Fruit fly (Drosophila melanogaster) whole organism, prepupa: ENCODE measurements around the gene Sfxn1-3.

Source experiments
- Blimp-1 ChIP-seq: fragments of 200-800 bp; sonication (Bioruptor generic); optimal IDR thresholded peaks from 3 replicates; lab custom pipeline; 2017; ENCODE audit warnings: missing biosample characterization, missing genetic modification characterization, mild to moderate bottlenecking, moderate library complexity, missing genetic modification reagents
- CG10631 ChIP-seq: fragments of 200-800 bp; sonication (Bioruptor generic); optimal IDR thresholded peaks from 2 replicates; lab custom pipeline; 2016; ENCODE audit warnings: missing biosample characterization, missing genetic modification characterization
- CG11294 ChIP-seq: fragments of 200-800 bp; sonication (Bioruptor generic); IDR thresholded peaks from 2 replicates; pipeline ENCODE4 v1.3.6; 2022; ENCODE audit warnings: missing biosample characterization, missing genetic modification characterization
- CG11762 ChIP-seq: fragments of 200-800 bp; sonication (Bioruptor generic); optimal IDR thresholded peaks from 3 replicates; lab custom pipeline; 2016; ENCODE audit warnings: missing biosample characterization, missing genetic modification characterization; ENCODE audit not compliant: insufficient read depth
- CG6163 ChIP-seq: fragments of 200-800 bp; sonication (Bioruptor generic); IDR thresholded peaks from 3 replicates; pipeline ENCODE4 v1.3.6; 2022; ENCODE audit warnings: missing biosample characterization, missing genetic modification characterization
- CG8119 ChIP-seq: fragments of 200-800 bp; sonication (Bioruptor generic); IDR thresholded peaks from 3 replicates; pipeline ENCODE4 v1.3.6; 2022; ENCODE audit warnings: missing biosample characterization, missing genetic modification characterization
- CG8319 ChIP-seq: fragments of 200-800 bp; sonication (Bioruptor generic); optimal IDR thresholded peaks from 3 replicates; lab custom pipeline; 2016; ENCODE audit warnings: missing biosample characterization, missing genetic modification characterization
- Ets96B ChIP-seq: fragments of 200-800 bp; optimal IDR thresholded peaks from 2 replicates; lab custom pipeline; 2019; ENCODE audit warnings: missing biosample characterization, mild to moderate bottlenecking, missing genetic modification characterization, moderate library complexity
- Gug ChIP-seq: fragments of 200-800 bp; sonication (Bioruptor generic); IDR thresholded peaks from 2 replicates; pipeline ENCODE4 v1.3.6; 2022; ENCODE audit warnings: missing biosample characterization, missing genetic modification characterization
- Hr39 ChIP-seq: fragments of 200-800 bp; sonication (Bioruptor generic); optimal IDR thresholded peaks from 2 replicates; lab custom pipeline; 2016; ENCODE audit warnings: missing biosample characterization, missing genetic modification characterization
- Met ChIP-seq: fragments of 200-800 bp; sonication (Bioruptor generic); optimal IDR thresholded peaks from 3 replicates; lab custom pipeline; 2016; ENCODE audit warnings: missing biosample characterization, missing genetic modification characterization
- OdsH ChIP-seq: fragments of 200-800 bp; sonication (Bioruptor generic); optimal IDR thresholded peaks from 3 replicates; lab custom pipeline; 2016; ENCODE audit warnings: missing biosample characterization, missing genetic modification characterization
- cyc ChIP-seq: fragments of 200-800 bp; sonication (Bioruptor generic); optimal IDR thresholded peaks from 3 replicates; lab custom pipeline; 2016; ENCODE audit warnings: missing biosample characterization, missing genetic modification characterization
- dac ChIP-seq: fragments of 200-800 bp; sonication (Bioruptor generic); optimal IDR thresholded peaks from 2 replicates; lab custom pipeline; 2017; ENCODE audit warnings: missing biosample characterization, mild to moderate bottlenecking, missing genetic modification characterization
- esn ChIP-seq: fragments of 200-800 bp; sonication (Bioruptor generic); optimal IDR thresholded peaks from 2 replicates; lab custom pipeline; 2016; ENCODE audit warnings: missing biosample characterization, mild to moderate bottlenecking, missing genetic modification characterization, moderate library complexity
- fd85E ChIP-seq: fragments of 200-800 bp; sonication (Bioruptor generic); optimal IDR thresholded peaks from 3 replicates; lab custom pipeline; 2016; ENCODE audit warnings: missing biosample characterization, missing genetic modification characterization
- fkh ChIP-seq: fragments of 200-800 bp; sonication (Bioruptor generic); optimal IDR thresholded peaks from 3 replicates; lab custom pipeline; 2017; ENCODE audit warnings: missing biosample characterization, mild to moderate bottlenecking, missing genetic modification characterization, moderate library complexity
- lz ChIP-seq: fragments of 200-800 bp; sonication (Bioruptor generic); optimal IDR thresholded peaks from 3 replicates; lab custom pipeline; 2016; ENCODE audit warnings: missing biosample characterization, missing genetic modification characterization
- salr ChIP-seq, 2 experiments: fragments of 200-800 bp; sonication (Bioruptor generic); optimal IDR thresholded peaks; 3 replicates each; lab custom pipeline; 2016 to 2018; ENCODE audit warnings: missing biosample characterization in 2 of 2, missing genetic modification characterization in 2 of 2, mild to moderate bottlenecking in 1 of 2
- spab ChIP-seq: fragments of 200-800 bp; sonication (Bioruptor generic); optimal IDR thresholded peaks from 2 replicates; lab custom pipeline; 2017; ENCODE audit warnings: missing biosample characterization, mild to moderate bottlenecking, missing genetic modification characterization, missing genetic modification reagents
- ss ChIP-seq, 2 experiments: fragments of 200-800 bp; sonication (Bioruptor generic); optimal IDR thresholded peaks; 2 replicates in 1 of 2; 3 replicates in 1 of 2; lab custom pipeline; 2017 to 2018; ENCODE audit warnings: mild to moderate bottlenecking in 2 of 2, missing biosample characterization in 2 of 2, missing genetic modification characterization in 2 of 2, moderate library complexity in 1 of 2
- svp ChIP-seq: fragments of 200-800 bp; sonication (Bioruptor generic); peaks from one replicate; lab custom pipeline; 2016; ENCODE audit warnings: missing biosample characterization, missing genetic modification characterization

The Sfxn1-3 gene

dm6 chr3R:4426730-4427129 is 48.3 kb downstream of the Sfxn1-3 start, which contains the start of gene CG31525:
CG31525 (plus strand) TSS chr3R:4427030.
- TF ChIP-seq OdsH (GFP tag; lab: Kevin White, UChicago) (no peak), CG11762 (no peak), spab (no peak), dac (GFP tag; lab: Kevin White, UChicago) (no peak), fd85E (GFP tag; lab: Kevin White, UChicago) (no peak), Gug (GFP tag; lab: Robert Waterston, UW) (no peak), ss (GFP tag; optimal IDR thresholded peaks at IDR 0.05; lab: Kevin White, UChicago) (no peak), lz (GFP tag; lab: Kevin White, UChicago) (no peak), cyc (no peak), Ets96B (tag; lab: Kevin White, UChicago) (no peak), Hr39 (GFP tag; lab: Kevin White, UChicago) (no peak), CG11294 (GFP tag; lab: Robert Waterston, UW) (no peak), fkh (GFP tag; lab: Kevin White, UChicago) (no peak), CG6163 (GFP tag; lab: Robert Waterston, UW) (no peak), svp (GFP tag; lab: Kevin White, UChicago) (no peak), CG10631 (no peak), salr (GFP tag; optimal IDR thresholded peaks at IDR 0.05; lab: Kevin White, UChicago) (no peak), CG8319 (GFP tag; lab: Kevin White, UChicago) (no peak), Blimp-1 (GFP tag; lab: Kevin White, UChicago) (no peak), Met (no peak)

- TF ChIP-seq CG8119 (no peak), esn (GFP tag; lab: Kevin White, UChicago) (peak; percentile 19)
Observed at dm6 chr3R:4428585-4429464, 50.4 kb downstream of the Sfxn1-3 start, which contains the start of gene srl. srl (minus strand) TSS chr3R:4429335.
